Fruit fly (Drosophila melanogaster): ENCODE data around the gene Lectin-galC1.
A peak's percentile ranks its signal among the peaks of the same experiment; 100 is the strongest.

Gene Lectin-galC1

dm6 chr2L:19452535-19453317 lies 35.5 kb downstream of the Lectin-galC1 start (continued):
- TF ChIP-seq CG13624 (GFP tag; optimal IDR thresholded peaks at IDR 0.05): no peak
- no peak for TF ChIP-seq CG15696 (tag; optimal IDR thresholded peaks at IDR 0.05)
- TF ChIP-seq CG18011 (GFP tag; optimal IDR thresholded peaks at IDR 0.05): no peak
- no peak for TF ChIP-seq scrt (GFP tag; optimal IDR thresholded peaks at IDR 0.05)
- no peak for TF ChIP-seq chinmo (GFP tag; IDR thresholded peaks at IDR 0.05; ENCODE audit: partially characterized antibody)
- no peak for TF ChIP-seq CG4617 (GFP tag; optimal IDR thresholded peaks at IDR 0.05; ENCODE audit: borderline replicate concordance)
- TF ChIP-seq hth (optimal IDR thresholded peaks at IDR 0.05): no peak
- TF ChIP-seq CG17829 (tag; optimal IDR thresholded peaks at IDR 0.05): no peak
- TF ChIP-seq CG15269 (tag; optimal IDR thresholded peaks at IDR 0.05): peak; percentile 31
- no peak for TF ChIP-seq CG4328 (GFP tag; optimal IDR thresholded peaks at IDR 0.05)
- TF ChIP-seq Dad (GFP tag; optimal IDR thresholded peaks at IDR 0.05): no peak
- TF ChIP-seq CG8089 (GFP tag; optimal IDR thresholded peaks at IDR 0.05): no peak
- no peak for TF ChIP-seq CG30020 (tag; optimal IDR thresholded peaks at IDR 0.05)
- TF ChIP-seq D19A (tag; optimal IDR thresholded peaks at IDR 0.05): no peak
- TF ChIP-seq CTCF (GFP tag; optimal IDR thresholded peaks at IDR 0.05): peak; percentile 26
- TF ChIP-seq hb (GFP tag; IDR thresholded peaks at IDR 0.05; ENCODE audit: partially characterized antibody): 0 out of 3 replicates have a peak, but pooled peaks have one; percentile 29
- TF ChIP-seq CG8388 (GFP tag; optimal IDR thresholded peaks at IDR 0.05): no peak
- TF ChIP-seq Rx (GFP tag; IDR thresholded peaks at IDR 0.05): no peak; the same call in 1 of the 2 replicates
- no peak for TF ChIP-seq unc-4 (GFP tag; IDR thresholded peaks at IDR 0.05; ENCODE audit: partially characterized antibody)
- TF ChIP-seq pum (GFP tag; optimal IDR thresholded peaks at IDR 0.05): no peak
- no peak for TF ChIP-seq al (GFP tag; IDR thresholded peaks at IDR 0.05)
- TF ChIP-seq CG4282 (GFP tag; optimal IDR thresholded peaks at IDR 0.05): no peak
- no peak for TF ChIP-seq CG1832 (GFP tag; optimal IDR thresholded peaks at IDR 0.05)
- no peak for TF ChIP-seq cwo (GFP tag; optimal IDR thresholded peaks at IDR 0.05)
- TF ChIP-seq Awh (GFP tag; IDR thresholded peaks at IDR 0.05): no peak
- peak; percentile 75 for TF ChIP-seq E2f2 (GFP tag; IDR thresholded peaks at IDR 0.05)
- TF ChIP-seq chif (GFP tag; optimal IDR thresholded peaks at IDR 0.05): peak in 1 of 2 experiments; percentile 10
- TF ChIP-seq dmrt99B (tag; optimal IDR thresholded peaks at IDR 0.05): no peak
- TF ChIP-seq PHDP (tag; optimal IDR thresholded peaks at IDR 0.05): no peak
- TF ChIP-seq tll (GFP tag; optimal IDR thresholded peaks at IDR 0.05): no peak
- TF ChIP-seq CG11093 (GFP tag; IDR thresholded peaks at IDR 0.05): 0 out of 3 replicates have a peak, but pooled peaks have one; percentile 35
- TF ChIP-seq CG3163 (GFP tag; optimal IDR thresholded peaks at IDR 0.05): no peak
- 0 out of 2 replicates have a peak, but pooled peaks have one; percentile 16 for TF ChIP-seq CG31441 (GFP tag; IDR thresholded peaks at IDR 0.05)
- TF ChIP-seq B-H1 (GFP tag; IDR thresholded peaks at IDR 0.05): no peak
- TF ChIP-seq tgo (GFP tag; IDR thresholded peaks at IDR 0.05): no peak
- TF ChIP-seq CoRest (tag; optimal IDR thresholded peaks at IDR 0.05): peak; percentile 1
- TF ChIP-seq slou (GFP tag; optimal IDR thresholded peaks at IDR 0.05): no peak
- TF ChIP-seq CG3407 (GFP tag; optimal IDR thresholded peaks at IDR 0.05): no peak
- TF ChIP-seq Atf3 (GFP tag; optimal IDR thresholded peaks at IDR 0.05): no peak
- TF ChIP-seq CG10147 (GFP tag; optimal IDR thresholded peaks at IDR 0.05): no peak
- TF ChIP-seq CG7987 (GFP tag; optimal IDR thresholded peaks at IDR 0.05): no peak
- TF ChIP-seq sim (GFP tag; IDR thresholded peaks at IDR 0.05): no peak
- peak; percentile 10 for TF ChIP-seq Chrac-16 (GFP tag; optimal IDR thresholded peaks at IDR 0.05)
- no peak for TF ChIP-seq ftz-f1 (GFP tag; optimal IDR thresholded peaks at IDR 0.05)
- TF ChIP-seq D (optimal IDR thresholded peaks at IDR 0.05): no peak
- no peak for TF ChIP-seq D (GFP tag; optimal IDR thresholded peaks at IDR 0.05)
- TF ChIP-seq CG8924 (tag; optimal IDR thresholded peaks at IDR 0.05): no peak
- TF ChIP-seq CG10462 (GFP tag; optimal IDR thresholded peaks at IDR 0.05): no peak
- no peak for TF ChIP-seq twi (tag; optimal IDR thresholded peaks at IDR 0.05)
- TF ChIP-seq CG11695 (GFP tag; IDR thresholded peaks at IDR 0.05): no peak

All from whole organism, embryonic.